Worm (Caenorhabditis elegans) whole organism, L1 larva: ENCODE results near the gene mltn-10.

Experiments used
- C04F5.9 ChIP-seq: sonication (generic microtip); optimal IDR thresholded peaks from 2 replicates; lab custom pipeline; 2016; ENCODE audit warnings: missing genetic modification characterization, missing compliant biosample characterization
- C16A3.4 ChIP-seq: fragments of 150-350 bp; optimal IDR thresholded peaks from 2 replicates; lab custom pipeline; 2014; ENCODE audit warnings: missing biosample characterization, missing genetic modification characterization
- F16B12.6 ChIP-seq: fragments of 150-350 bp; optimal IDR thresholded peaks from 2 replicates; lab custom pipeline; 2014; ENCODE audit warnings: missing biosample characterization, missing genetic modification characterization
- aha-1 ChIP-seq: fragments of 150-350 bp; optimal IDR thresholded peaks from 2 replicates; lab custom pipeline; 2014; ENCODE audit warnings: missing biosample characterization, missing genetic modification characterization
- alr-1 ChIP-seq: fragments of 200-800 bp; sonication (Bioruptor generic); optimal IDR thresholded peaks from 2 replicates; lab custom pipeline; 2018; ENCODE audit warnings: borderline replicate concordance, mild to moderate bottlenecking, missing genetic modification characterization, missing compliant biosample characterization
- ama-1 ChIP-seq: fragments of 150-350 bp; optimal IDR thresholded peaks from 2 replicates; lab custom pipeline; 2014
- blmp-1 ChIP-seq: fragments of 150-350 bp; optimal IDR thresholded peaks from 2 replicates; lab custom pipeline; 2014; ENCODE audit warnings: missing biosample characterization, missing genetic modification characterization
- ceh-82 ChIP-seq, 3 experiments: fragments of 150-350 bp in 1 of 3; sonication (generic microtip) in 2 of 3; optimal IDR thresholded peaks; 2 replicates each; lab custom pipeline; 2014 to 2017; ENCODE audit warnings: missing biosample characterization in 3 of 3, missing genetic modification characterization in 3 of 3
- ceh-90 ChIP-seq: sonication (generic microtip); optimal IDR thresholded peaks from 2 replicates; lab custom pipeline; 2016; ENCODE audit warnings: missing genetic modification characterization, missing compliant biosample characterization
- ces-1 ChIP-seq: fragments of 150-350 bp; optimal IDR thresholded peaks from 2 replicates; lab custom pipeline; 2014; ENCODE audit warnings: missing biosample characterization, missing genetic modification reagents, missing genetic modification characterization
- efl-1 ChIP-seq, 4 experiments: fragments of 150-350 bp; optimal IDR thresholded peaks in 3 of 4; peaks in 1 of 4; 1 replicate in 1 of 4; 2 replicates in 3 of 4; lab custom pipeline; 2014; ENCODE audit warnings: missing biosample characterization in 2 of 4, missing genetic modification characterization in 2 of 4, missing genetic modification reagents in 2 of 4
- egl-13 ChIP-seq: sonication (generic microtip); optimal IDR thresholded peaks from 2 replicates; lab custom pipeline; 2016; ENCODE audit warnings: missing genotype, missing genetic modification reagents, missing genetic modification characterization, missing compliant biosample characterization
- egl-27 ChIP-seq, 2 experiments: fragments of 150-350 bp in 1 of 2; sonication (generic microtip); optimal IDR thresholded peaks; 3 replicates each; lab custom pipeline; 2017 to 2018; ENCODE audit warnings: missing biosample characterization in 2 of 2, missing genetic modification characterization in 2 of 2, missing genetic modification reagents in 2 of 2
- elt-2 ChIP-seq: sonication (generic microtip); optimal IDR thresholded peaks from 2 replicates; lab custom pipeline; 2016; ENCODE audit warnings: missing genetic modification characterization, mild to moderate bottlenecking, inconsistent platforms, missing compliant biosample characterization, missing genetic modification reagents
- elt-3 ChIP-seq, 6 experiments: fragments of 150-350 bp in 1 of 6; sonication (generic microtip); optimal IDR thresholded peaks; 2 replicates each; lab custom pipeline; 2017 to 2018; ENCODE audit warnings: missing biosample characterization in 6 of 6, missing genetic modification characterization in 6 of 6, inconsistent platforms in 1 of 6
- ets-5 ChIP-seq: fragments of 200-800 bp; sonication (Bioruptor generic); IDR thresholded peaks from 2 replicates; pipeline ENCODE4 v1.3.6; 2022; ENCODE audit warnings: missing genetic modification characterization, missing compliant biosample characterization
- fkh-8 ChIP-seq: sonication (generic microtip); optimal IDR thresholded peaks from 2 replicates; lab custom pipeline; 2016; ENCODE audit warnings: mild to moderate bottlenecking, missing genetic modification characterization, missing compliant biosample characterization
- fos-1 ChIP-seq: fragments of 150-350 bp; optimal IDR thresholded peaks from 2 replicates; lab custom pipeline; 2014; ENCODE audit warnings: missing biosample characterization, missing genetic modification characterization
- grh-1 ChIP-seq: fragments of 200-800 bp; sonication (Bioruptor generic); IDR thresholded peaks from 2 replicates; pipeline ENCODE4 v1.3.6; 2022; ENCODE audit warnings: missing genetic modification reagents, missing genetic modification characterization, missing compliant biosample characterization
- hpl-2 ChIP-seq: fragments of 150-350 bp; optimal IDR thresholded peaks from 2 replicates; lab custom pipeline; 2014; ENCODE audit warnings: missing biosample characterization, missing genetic modification reagents, missing genetic modification characterization
- isw-1 ChIP-seq: fragments of 200-800 bp; sonication (Bioruptor generic); IDR thresholded peaks from 2 replicates; pipeline ENCODE4 v1.3.6; 2022; ENCODE audit warnings: missing genetic modification characterization, missing compliant biosample characterization
- lin-14 ChIP-seq: fragments of 200-800 bp; sonication (Bioruptor generic); optimal IDR thresholded peaks from 2 replicates; lab custom pipeline; 2018; ENCODE audit warnings: mild to moderate bottlenecking, missing genetic modification characterization, moderate library complexity, missing compliant biosample characterization
- lin-35 ChIP-seq, 2 experiments: fragments of 150-350 bp; optimal IDR thresholded peaks; 2 replicates each; lab custom pipeline; 2014; ENCODE audit warnings: missing biosample characterization in 2 of 2, missing genetic modification characterization in 2 of 2, missing genetic modification reagents in 2 of 2
- lsy-2 ChIP-seq, 2 experiments: fragments of 150-350 bp; optimal IDR thresholded peaks; 2 replicates each; lab custom pipeline; 2014; ENCODE audit warnings: missing biosample characterization in 2 of 2, missing genetic modification characterization in 2 of 2
- mab-9 ChIP-seq: fragments of 200-800 bp; sonication (Bioruptor generic); IDR thresholded peaks from 2 replicates; pipeline ENCODE4 v1.3.6; 2022; ENCODE audit warnings: missing genetic modification reagents, missing genetic modification characterization, missing compliant biosample characterization
- nhr-20 ChIP-seq: sonication (generic microtip); optimal IDR thresholded peaks from 2 replicates; lab custom pipeline; 2016; ENCODE audit warnings: mild to moderate bottlenecking, missing genetic modification characterization, missing compliant biosample characterization
- nhr-47 ChIP-seq: sonication (generic microtip); optimal IDR thresholded peaks from 2 replicates; lab custom pipeline; 2016; ENCODE audit warnings: mild to moderate bottlenecking, missing genetic modification characterization, moderate library complexity, missing compliant biosample characterization
- nhr-71 ChIP-seq: sonication (generic microtip); optimal IDR thresholded peaks from 2 replicates; lab custom pipeline; 2016; ENCODE audit warnings: mild to moderate bottlenecking, missing genetic modification characterization, moderate library complexity, missing compliant biosample characterization
- nhr-77 ChIP-seq: fragments of 150-350 bp; optimal IDR thresholded peaks from 2 replicates; lab custom pipeline; 2014; ENCODE audit warnings: missing biosample characterization, missing genetic modification characterization
- nhr-90 ChIP-seq: sonication (generic microtip); optimal IDR thresholded peaks from 2 replicates; lab custom pipeline; 2016; ENCODE audit warnings: mild to moderate bottlenecking, missing genetic modification characterization, missing compliant biosample characterization; ENCODE audit not compliant: poor library complexity
- pqm-1 ChIP-seq: sonication (generic microtip); optimal IDR thresholded peaks from 3 replicates; lab custom pipeline; 2017; ENCODE audit warnings: missing biosample characterization, missing genetic modification characterization
- sup-37 ChIP-seq: fragments of 200-800 bp; sonication (Bioruptor generic); optimal IDR thresholded peaks from 2 replicates; lab custom pipeline; 2018; ENCODE audit warnings: mild to moderate bottlenecking, missing genetic modification characterization, missing compliant biosample characterization
- swsn-7 ChIP-seq: sonication (generic microtip); optimal IDR thresholded peaks from 2 replicates; lab custom pipeline; 2016; ENCODE audit warnings: missing genetic modification characterization, missing compliant biosample characterization
- unc-130 ChIP-seq: fragments of 150-350 bp; optimal IDR thresholded peaks from 2 replicates; lab custom pipeline; 2017; ENCODE audit warnings: missing biosample characterization, missing genetic modification characterization, inconsistent platforms
- unc-62 ChIP-seq: fragments of 150-350 bp; optimal IDR thresholded peaks from 2 replicates; lab custom pipeline; 2014; ENCODE audit warnings: missing biosample characterization, missing genetic modification reagents, missing genetic modification characterization
- unc-98 ChIP-seq: fragments of 200-800 bp; sonication (Bioruptor generic); IDR thresholded peaks from 2 replicates; pipeline ENCODE4 v1.3.6; 2022; ENCODE audit warnings: missing genetic modification characterization, missing compliant biosample characterization
- vab-15 ChIP-seq: sonication (generic microtip); optimal IDR thresholded peaks from 2 replicates; lab custom pipeline; 2017; ENCODE audit warnings: missing genotype, mild to moderate bottlenecking, missing genetic modification characterization, missing compliant biosample characterization
- xbp-1 ChIP-seq: sonication (generic microtip); optimal IDR thresholded peaks from 2 replicates; lab custom pipeline; 2016; ENCODE audit warnings: missing genetic modification characterization, missing compliant biosample characterization
- zag-1 ChIP-seq: fragments of 150-350 bp; optimal IDR thresholded peaks from 2 replicates; lab custom pipeline; 2014; ENCODE audit warnings: missing biosample characterization, missing genetic modification characterization
- zip-4 ChIP-seq: fragments of 200-800 bp; sonication (Bioruptor generic); optimal IDR thresholded peaks from 2 replicates; lab custom pipeline; 2018; ENCODE audit warnings: mild to moderate bottlenecking, missing genetic modification characterization, moderate library complexity, missing compliant biosample characterization
- ztf-4 ChIP-seq: fragments of 150-350 bp; optimal IDR thresholded peaks from 2 replicates; lab custom pipeline; 2014; ENCODE audit warnings: missing biosample characterization, missing genetic modification characterization

The mltn-10 gene

DNA sequence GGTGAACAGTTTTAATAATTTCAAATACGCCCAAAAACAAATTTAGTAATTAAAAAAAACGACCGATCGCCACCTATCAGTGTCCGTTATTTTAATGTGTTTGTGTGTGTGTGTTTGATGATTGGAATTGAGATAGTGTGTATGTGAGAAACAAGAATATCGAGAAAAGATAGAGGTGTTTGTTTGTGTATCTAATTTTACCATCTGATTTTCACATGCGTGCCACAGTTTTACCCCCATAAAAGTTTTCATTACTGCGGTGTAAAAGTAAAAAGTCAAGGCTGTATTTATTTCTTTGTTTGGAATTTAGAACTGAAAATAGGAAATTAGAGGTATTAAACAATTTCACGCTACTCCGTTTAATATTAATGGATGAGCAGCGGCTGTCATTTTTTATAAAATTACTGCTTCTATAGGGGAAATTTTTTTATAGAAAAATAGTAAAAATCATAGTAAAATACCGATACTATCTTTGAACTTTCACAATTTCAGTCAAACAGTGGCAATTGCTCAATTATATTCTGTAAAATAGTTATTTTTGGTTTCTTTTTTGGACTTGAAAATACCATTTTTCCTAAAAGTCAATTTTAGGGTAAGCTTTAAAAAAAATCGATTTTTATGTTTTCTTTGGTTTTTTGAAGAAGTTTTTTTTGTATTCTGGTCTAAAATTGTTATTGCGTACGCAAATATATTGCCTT is 22.8 kb upstream of the mltn-10 start (continued):
- no peak for TF ChIP-seq F16B12.6 (tag; lab: Kevin White, UChicago)
- TF ChIP-seq hpl-2 (GFP tag; lab: Kevin White, UChicago), result no peak
- peak in 1 of 2 experiments; percentile 45 for TF ChIP-seq lin-35 (GFP tag; optimal IDR thresholded peaks at IDR 0.05; lab: Kevin White, UChicago)
- TF ChIP-seq C16A3.4 (tag; lab: Kevin White, UChicago), result peak; percentile 18
- TF ChIP-seq nhr-77 (tag; lab: Kevin White, UChicago), result no peak
- peak in 4 of 6 experiments; percentile 33 to 54 (median 39) for TF ChIP-seq elt-3 (tag; optimal IDR thresholded peaks at IDR 0.05; lab: Kevin White, UChicago)
- no peak for TF ChIP-seq zip-4 (GFP tag; lab: Kevin White, UChicago)
- TF ChIP-seq alr-1 (tag; lab: Kevin White, UChicago), result no peak
- TF ChIP-seq sup-37 (GFP tag; lab: Kevin White, UChicago), result peak; percentile 0
- no peak for TF ChIP-seq vab-15 (tag; lab: Kevin White, UChicago)
- no peak for TF ChIP-seq ceh-82 (tag; optimal IDR thresholded peaks at IDR 0.05; lab: Kevin White, UChicago)
- no peak for TF ChIP-seq egl-13 (tag; lab: Kevin White, UChicago)
- TF ChIP-seq lsy-2 (tag; optimal IDR thresholded peaks at IDR 0.05; lab: Kevin White, UChicago), result peak in 1 of 2 experiments; percentile 10
- TF ChIP-seq C04F5.9, result no peak
- TF ChIP-seq nhr-71, result peak; percentile 41
- no peak for TF ChIP-seq nhr-47
- TF ChIP-seq blmp-1 (tag; lab: Kevin White, UChicago), result peak; percentile 46

DNA sequence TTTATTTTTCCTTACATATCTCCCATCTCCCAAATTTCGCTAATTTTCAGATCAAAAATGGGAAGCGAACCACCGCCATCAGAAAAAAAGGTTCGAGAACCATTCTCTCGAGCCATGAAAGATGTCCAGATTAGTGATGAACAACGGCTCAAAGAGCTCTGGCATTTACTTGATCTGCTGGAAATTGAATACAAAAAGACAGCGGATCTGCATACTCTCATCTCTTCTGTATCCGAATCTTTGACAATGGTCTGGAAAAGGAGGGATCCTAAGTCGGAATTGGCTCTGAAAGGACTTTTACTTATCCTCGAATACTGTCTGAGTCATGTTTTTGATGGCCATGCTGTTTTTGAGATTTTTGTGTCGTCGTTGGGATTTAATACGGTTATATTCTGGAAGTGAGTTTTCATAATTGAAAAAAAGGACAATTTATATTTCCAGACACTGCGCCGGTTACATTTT is 22.0 kb upstream of the mltn-10 start, which contains the start of gene tps-2:
Gene tps-2 (plus strand): TSS at position 51 of the 462 bp plus-strand sequence.
- no peak for TF ChIP-seq C16A3.4 (tag; lab: Kevin White, UChicago)
- peak; percentile 63 for TF ChIP-seq ama-1 (lab: Kevin White, UChicago)
- no peak for TF ChIP-seq ets-5 (GFP tag; lab: Robert Waterston, UW)
- TF ChIP-seq, all 84 proteins: peak for 1

DNA sequence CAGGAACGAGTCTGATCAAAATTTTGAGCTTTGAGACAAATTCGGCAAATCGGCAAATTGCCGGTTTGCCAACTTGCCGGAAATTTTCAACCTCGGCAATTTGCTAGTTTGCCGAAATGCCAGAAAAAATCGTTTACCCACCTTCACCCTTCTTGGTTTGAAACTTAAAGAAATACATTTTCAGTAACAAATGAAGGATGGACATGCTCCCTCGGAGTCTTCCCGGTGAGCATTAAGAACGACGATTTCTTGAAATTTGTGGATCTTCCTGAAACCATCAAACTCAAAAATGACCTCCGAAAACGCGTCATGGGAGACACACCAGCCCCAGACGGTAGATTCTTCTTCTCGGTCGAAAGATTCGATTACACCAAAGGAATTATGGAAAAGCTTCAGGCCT is 20.1 kb upstream of the mltn-10 start:
- TF ChIP-seq efl-1 (optimal IDR thresholded peaks at IDR 0.05; lab: Kevin White, UChicago) (no peak), efl-1 (GFP tag; optimal IDR thresholded peaks at IDR 0.05 in 1 of 2; lab: Kevin White, UChicago) (peak in 1 of 2 experiments; percentile 51), fos-1 (tag; lab: Kevin White, UChicago) (no peak)

DNA sequence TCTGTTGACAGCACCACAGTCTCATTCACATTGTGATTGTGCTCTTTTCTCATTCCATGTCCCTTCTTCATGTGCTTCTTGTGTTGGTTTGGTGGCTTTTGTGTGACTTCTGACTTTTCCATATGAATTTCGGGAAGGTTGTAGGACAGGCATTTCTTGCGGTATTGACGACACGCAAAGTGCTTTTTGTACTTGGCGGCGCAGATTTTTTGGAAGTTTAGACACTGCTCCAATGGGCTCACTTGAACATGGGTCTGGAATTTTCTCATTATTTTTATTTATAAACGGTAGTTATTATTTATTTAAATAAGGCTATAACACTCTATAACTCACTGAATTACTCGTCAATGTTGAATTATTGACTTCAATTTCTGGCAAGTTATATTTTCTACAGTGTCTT is 18.6 kb upstream of the mltn-10 start:
- no peak for TF ChIP-seq grh-1 (GFP tag; lab: Robert Waterston, UW)
- TF ChIP-seq ets-5 (GFP tag; lab: Robert Waterston, UW), result no peak
- no peak for TF ChIP-seq fkh-8
- no peak for TF ChIP-seq zag-1 (tag; lab: Kevin White, UChicago)
- peak; percentile 15 for TF ChIP-seq elt-2 (tag; lab: Kevin White, UChicago)
- peak; percentile 49 for TF ChIP-seq ztf-4 (tag; lab: Kevin White, UChicago)
- TF ChIP-seq mab-9, result no peak
- no peak for TF ChIP-seq C16A3.4 (tag; lab: Kevin White, UChicago)

DNA sequence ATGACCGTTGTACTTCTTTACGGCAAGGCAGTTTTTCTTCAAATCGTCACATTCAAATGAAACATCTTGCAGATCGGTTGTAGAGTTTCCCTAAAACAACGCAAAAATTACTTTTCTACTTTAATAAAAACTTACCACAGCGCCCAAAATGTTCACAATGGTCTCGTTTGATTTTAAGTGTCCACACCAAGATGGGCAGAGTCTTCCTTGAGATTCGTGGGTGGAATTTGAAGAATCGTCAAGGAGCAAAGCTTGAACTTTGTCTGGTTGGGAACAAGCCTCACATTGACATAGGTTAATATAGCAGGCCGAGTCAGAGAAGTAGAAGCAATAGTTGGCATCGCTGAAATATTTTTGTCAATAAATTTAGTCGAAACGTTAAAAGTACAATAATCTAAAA is 17.8 kb upstream of the mltn-10 start:
- TF ChIP-seq F16B12.6 (tag; lab: Kevin White, UChicago), result no peak
- no peak for TF ChIP-seq mab-9
- no peak for TF ChIP-seq isw-1 (GFP tag; lab: Robert Waterston, UW)
- no peak for TF ChIP-seq nhr-90 (tag; lab: Kevin White, UChicago)
- TF ChIP-seq xbp-1, result no peak
- no peak for TF ChIP-seq unc-62
- TF ChIP-seq ces-1 (GFP tag; lab: Kevin White, UChicago), result no peak
- no peak for TF ChIP-seq pqm-1
- no peak for TF ChIP-seq nhr-71
- no peak for TF ChIP-seq aha-1
- no peak for TF ChIP-seq unc-130
- no peak for TF ChIP-seq egl-27 (tag; optimal IDR thresholded peaks at IDR 0.05; lab: Kevin White, UChicago)
- no peak for TF ChIP-seq swsn-7
- no peak for TF ChIP-seq alr-1 (tag; lab: Kevin White, UChicago)
- no peak for TF ChIP-seq lin-14 (GFP tag; lab: Kevin White, UChicago)
- TF ChIP-seq ets-5 (GFP tag; lab: Robert Waterston, UW), result no peak
- no peak for TF ChIP-seq ceh-90 (tag; lab: Kevin White, UChicago)
- no peak for TF ChIP-seq ceh-82 (tag; optimal IDR thresholded peaks at IDR 0.05; lab: Kevin White, UChicago)
- no peak for TF ChIP-seq nhr-20
- no peak for TF ChIP-seq unc-98
